Worm (Caenorhabditis elegans) whole organism, mixed stage, embryonic: ENCODE data around the gene cest-6.

Experiments
- lin-13 ChIP-seq: fragments of 150-350 bp; optimal IDR thresholded peaks from 2 replicates; lab custom pipeline; 2014; ENCODE audit warnings: missing biosample characterization, missing genetic modification characterization
- lsy-2 ChIP-seq: fragments of 150-350 bp; optimal IDR thresholded peaks from 2 replicates; lab custom pipeline; 2014; ENCODE audit warnings: missing biosample characterization, missing genetic modification characterization
- nhr-237 ChIP-seq: fragments of 150-350 bp; optimal IDR thresholded peaks from 2 replicates; lab custom pipeline; 2014; ENCODE audit warnings: missing biosample characterization, missing genetic modification characterization
- unc-39 ChIP-seq: fragments of 150-350 bp; optimal IDR thresholded peaks from 2 replicates; lab custom pipeline; 2014; ENCODE audit warnings: missing biosample characterization, missing genetic modification characterization

ce11 chrIV:6959483-6959882 lies 31.2 kb upstream of the cest-6 start:
- TF ChIP-seq unc-39 (no peak), lsy-2 (tag; lab: Kevin White, UChicago) (no peak), lin-13 (tag; lab: Kevin White, UChicago) (no peak), nhr-237 (no peak)
